Worm (Caenorhabditis elegans) whole organism, young adult: Measurements from ENCODE around the gene phat-3.

Experiments
- hlh-26 ChIP-seq: fragments of 200-800 bp; sonication (Bioruptor generic); conservative IDR thresholded peaks from 2 replicates; pipeline ENCODE4 v1.3.6; 2022; ENCODE audit warnings: missing genetic modification reagents, missing genetic modification characterization, missing compliant biosample characterization
- unc-62 ChIP-seq: fragments of 150-350 bp; optimal IDR thresholded peaks from 2 replicates; lab custom pipeline; 2014; ENCODE audit warnings: missing biosample characterization, missing genetic modification reagents, missing genetic modification characterization
- xnd-1 ChIP-seq: sonication (generic microtip); optimal IDR thresholded peaks from 2 replicates; lab custom pipeline; 2016; ENCODE audit warnings: missing genotype, missing genetic modification reagents, missing genetic modification characterization, missing compliant biosample characterization
- ztf-3 ChIP-seq: fragments of 200-800 bp; sonication (Bioruptor generic); optimal IDR thresholded peaks from 2 replicates; lab custom pipeline; 2018; ENCODE audit warnings: mild to moderate bottlenecking, missing genetic modification characterization, missing compliant biosample characterization

ce11 chrV:3995838-3996237 lies 47.9 kb upstream of the phat-3 start, which contains the start of gene srx-62:
- TF ChIP-seq xnd-1 (tag; lab: Kevin White, UChicago) = no peak
- TF ChIP-seq unc-62 (GFP tag; lab: Kevin White, UChicago) = no peak
- no peak for TF ChIP-seq hlh-26 (GFP tag; lab: Robert Waterston, UW)
- no peak for TF ChIP-seq ztf-3
